Fruit fly (Drosophila melanogaster): ENCODE measurements around the gene Pura.

Pura gene

dm6 chr3L:7592113-7592752 is 658 bp upstream of the Pura start (continued):
- TF ChIP-seq nerfin-2 (GFP tag; IDR thresholded peaks at IDR 0.05; ENCODE audit: partially characterized antibody), result no peak
- no peak for TF ChIP-seq slbo (GFP tag; IDR thresholded peaks at IDR 0.05)
- no peak for TF ChIP-seq CG12769 (tag; optimal IDR thresholded peaks at IDR 0.05)
- no peak for TF ChIP-seq fd3F (GFP tag; optimal IDR thresholded peaks at IDR 0.05)
- TF ChIP-seq repo (GFP tag; optimal IDR thresholded peaks at IDR 0.05), result no peak
- TF ChIP-seq H15 (GFP tag; IDR thresholded peaks at IDR 0.05), result no peak
- TF ChIP-seq Oaz (GFP tag; IDR thresholded peaks at IDR 0.05), result 0 out of 2 replicates have a peak, but pooled peaks have one; percentile 4
- no peak for TF ChIP-seq psq (GFP tag; optimal IDR thresholded peaks at IDR 0.05)
- peak; percentile 4 for TF ChIP-seq Nf-YB (GFP tag; optimal IDR thresholded peaks at IDR 0.05)
- no peak for TF ChIP-seq kni (GFP tag; optimal IDR thresholded peaks at IDR 0.05)
- no peak for TF ChIP-seq CG9215 (GFP tag; IDR thresholded peaks at IDR 0.05)
- no peak; the same call in 1 of the 2 replicates for TF ChIP-seq ara (GFP tag; IDR thresholded peaks at IDR 0.05)
- no peak for TF ChIP-seq NFAT (GFP tag; IDR thresholded peaks at IDR 0.05)
- TF ChIP-seq vnd (GFP tag; IDR thresholded peaks at IDR 0.05; ENCODE audit: partially characterized antibody), result no peak
- TF ChIP-seq CG11560 (tag; IDR thresholded peaks at IDR 0.05), result no peak
- no peak for TF ChIP-seq pho (GFP tag; optimal IDR thresholded peaks at IDR 0.05)
- no peak for TF ChIP-seq CG15514 (GFP tag; optimal IDR thresholded peaks at IDR 0.05)
- no peak for TF ChIP-seq crc (GFP tag; optimal IDR thresholded peaks at IDR 0.05)
- TF ChIP-seq CG12391 (tag; optimal IDR thresholded peaks at IDR 0.05), result peak; percentile 54
- TF ChIP-seq Awh (GFP tag; IDR thresholded peaks at IDR 0.05), result no peak
- no peak for TF ChIP-seq ERR (GFP tag; optimal IDR thresholded peaks at IDR 0.05)
- no peak for TF ChIP-seq ap (GFP tag; IDR thresholded peaks at IDR 0.05)
- no peak for TF ChIP-seq prd (optimal IDR thresholded peaks at IDR 0.05)
- TF ChIP-seq prd (GFP tag; IDR thresholded peaks at IDR 0.05), result peak; percentile 52; the same call in 2 of the 3 replicates
- TF ChIP-seq Ada2b (GFP tag; IDR thresholded peaks at IDR 0.05), result 0 out of 2 replicates have a peak, but pooled peaks have one; percentile 5
- TF ChIP-seq CG8765 (GFP tag; IDR thresholded peaks at IDR 0.05), result no peak
- TF ChIP-seq CG17328 (GFP tag; IDR thresholded peaks at IDR 0.05), result peak; percentile 45; the same call in 1 of the 2 replicates
- TF ChIP-seq ken (GFP tag; IDR thresholded peaks at IDR 0.05), result no peak
- TF ChIP-seq dmrt11E (tag; optimal IDR thresholded peaks at IDR 0.05), result peak; percentile 54
- TF ChIP-seq CG3065 (GFP tag; optimal IDR thresholded peaks at IDR 0.05), result no peak
- TF ChIP-seq pan (optimal IDR thresholded peaks at IDR 0.05), result no peak
- no peak for TF ChIP-seq pan (GFP tag; optimal IDR thresholded peaks at IDR 0.05 in 1 of 2, IDR thresholded peaks at IDR 0.05 in 1 of 2)
- TF ChIP-seq CG2875 (GFP tag; optimal IDR thresholded peaks at IDR 0.05), result peak; percentile 29
- no peak for TF ChIP-seq Dip2 (GFP tag; IDR thresholded peaks at IDR 0.05)
- no peak for TF ChIP-seq cad (GFP tag; optimal IDR thresholded peaks at IDR 0.05)
- no peak for TF ChIP-seq CG12104 (GFP tag; optimal IDR thresholded peaks at IDR 0.05)
- no peak for TF ChIP-seq Dfd (GFP tag; optimal IDR thresholded peaks at IDR 0.05)
- no peak for TF ChIP-seq cwo (GFP tag; optimal IDR thresholded peaks at IDR 0.05)
- no peak for TF ChIP-seq CG14860 (GFP tag; IDR thresholded peaks at IDR 0.05; ENCODE audit: partially characterized antibody)
- TF ChIP-seq gcm2 (GFP tag; optimal IDR thresholded peaks at IDR 0.05), result no peak
- no peak for TF ChIP-seq nom (GFP tag; optimal IDR thresholded peaks at IDR 0.05)
- no peak for TF ChIP-seq CG7786 (GFP tag; optimal IDR thresholded peaks at IDR 0.05)
- TF ChIP-seq slou (GFP tag; optimal IDR thresholded peaks at IDR 0.05), result no peak
- no peak for TF ChIP-seq aop (GFP tag; IDR thresholded peaks at IDR 0.05)
- no peak for TF ChIP-seq CG4282 (GFP tag; optimal IDR thresholded peaks at IDR 0.05)
- no peak for TF ChIP-seq Bteb2 (GFP tag; optimal IDR thresholded peaks at IDR 0.05)
- TF ChIP-seq Kr (GFP tag; optimal IDR thresholded peaks at IDR 0.05), result no peak
- TF ChIP-seq crol (GFP tag; IDR thresholded peaks at IDR 0.05), result no peak
- no peak for TF ChIP-seq CG3726 (GFP tag; IDR thresholded peaks at IDR 0.05)
- peak; percentile 56 for TF ChIP-seq CG14710 (tag; optimal IDR thresholded peaks at IDR 0.05)
- TF ChIP-seq CG11247 (GFP tag; IDR thresholded peaks at IDR 0.05), result no peak
- TF ChIP-seq NfI (GFP tag; optimal IDR thresholded peaks at IDR 0.05), result no peak

All from whole organism, embryonic.